Worm (Caenorhabditis elegans) whole organism, L4 larva: ENCODE results near the gene T06F4.1.

Source experiments
- D1046.2 ChIP-seq: fragments of 200-800 bp; sonication (Bioruptor generic); IDR thresholded peaks from 2 replicates; pipeline ENCODE4 v1.3.6; 2022; ENCODE audit warnings: missing genetic modification characterization, missing compliant biosample characterization
- F44E2.7 ChIP-seq: fragments of 200-800 bp; sonication (Bioruptor generic); IDR thresholded peaks from 2 replicates; pipeline ENCODE4 v2.1.2; 2022; ENCODE audit warnings: missing genetic modification characterization, missing compliant biosample characterization
- Y105C5A.15 ChIP-seq: fragments of 200-800 bp; sonication (Bioruptor generic); IDR thresholded peaks from 2 replicates; pipeline ENCODE4 v1.3.6; 2022; ENCODE audit warnings: missing genetic modification characterization, missing compliant biosample characterization
- ZK337.2 ChIP-seq: fragments of 200-800 bp; sonication (Bioruptor generic); IDR thresholded peaks from 2 replicates; pipeline ENCODE4 v1.3.6; 2022; ENCODE audit warnings: missing genetic modification reagents, missing genetic modification characterization, missing compliant biosample characterization
- ZK546.5 ChIP-seq, 2 experiments: sonication (generic microtip); optimal IDR thresholded peaks; 2 replicates each; lab custom pipeline; 2017; ENCODE audit warnings: missing biosample characterization in 2 of 2, missing genetic modification characterization in 2 of 2
- aha-1 ChIP-seq: fragments of 150-350 bp; peaks from one replicate; lab custom pipeline; 2014; ENCODE audit warnings: missing biosample characterization, missing genetic modification characterization
- aly-2 ChIP-seq: sonication (generic microtip); optimal IDR thresholded peaks from 2 replicates; lab custom pipeline; 2018; ENCODE audit warnings: missing biosample characterization, missing genetic modification characterization
- ama-1 ChIP-seq: fragments of 150-350 bp; optimal IDR thresholded peaks from 2 replicates; lab custom pipeline; 2014; ENCODE audit warnings: inconsistent platforms, mixed read lengths
- ceh-20 ChIP-seq: fragments of 200-800 bp; sonication (Bioruptor generic); IDR thresholded peaks from 2 replicates; pipeline ENCODE4 v1.3.6; 2022; ENCODE audit warnings: missing genetic modification reagents, missing genetic modification characterization, missing compliant biosample characterization
- ceh-28 ChIP-seq: fragments of 150-350 bp; optimal IDR thresholded peaks from 2 replicates; lab custom pipeline; 2014; ENCODE audit warnings: missing biosample characterization, missing genetic modification reagents, missing genetic modification characterization
- ceh-62 ChIP-seq: sonication (generic microtip); optimal IDR thresholded peaks from 2 replicates; lab custom pipeline; 2017; ENCODE audit warnings: missing biosample characterization, missing genetic modification characterization
- ceh-82 ChIP-seq: sonication (generic microtip); optimal IDR thresholded peaks from 2 replicates; lab custom pipeline; 2017; ENCODE audit warnings: missing biosample characterization, missing genetic modification characterization
- cey-2 ChIP-seq: sonication (generic microtip); optimal IDR thresholded peaks from 3 replicates; lab custom pipeline; 2017; ENCODE audit warnings: missing genetic modification characterization, mild to moderate bottlenecking, missing compliant biosample characterization, antibody characterized with exemption, borderline replicate concordance; ENCODE audit not compliant: insufficient read depth
- daf-19 ChIP-seq: fragments of 200-800 bp; sonication (Bioruptor generic); conservative IDR thresholded peaks from 2 replicates; pipeline ENCODE4 v1.3.6; 2022; ENCODE audit warnings: missing genetic modification characterization, missing compliant biosample characterization
- dmd-9 ChIP-seq: fragments of 200-800 bp; sonication (Bioruptor generic); IDR thresholded peaks from 2 replicates; pipeline ENCODE4 v1.3.6; 2022; ENCODE audit warnings: missing genetic modification reagents, missing genetic modification characterization, missing compliant biosample characterization
- dpl-1 ChIP-seq: fragments of 150-350 bp; optimal IDR thresholded peaks from 2 replicates; lab custom pipeline; 2014; ENCODE audit warnings: missing biosample characterization, missing genetic modification reagents, missing genetic modification characterization
- dve-1 ChIP-seq: sonication (generic microtip); optimal IDR thresholded peaks from 2 replicates; lab custom pipeline; 2017; ENCODE audit warnings: antibody characterized with exemption, mild to moderate bottlenecking, missing genetic modification characterization, missing compliant biosample characterization; ENCODE audit not compliant: insufficient read depth
- egl-43 ChIP-seq: fragments of 200-800 bp; sonication (Bioruptor generic); IDR thresholded peaks from 2 replicates; pipeline ENCODE4 v1.3.6; 2022; ENCODE audit warnings: missing genetic modification reagents, missing genetic modification characterization, missing compliant biosample characterization
- hlh-11 ChIP-seq: fragments of 200-800 bp; sonication (Bioruptor generic); optimal IDR thresholded peaks from 2 replicates; lab custom pipeline; 2018; ENCODE audit warnings: mild to moderate bottlenecking, missing genetic modification characterization, missing compliant biosample characterization
- hlh-30 ChIP-seq: sonication (generic microtip); optimal IDR thresholded peaks from 2 replicates; lab custom pipeline; 2017; ENCODE audit warnings: antibody characterized with exemption, mild to moderate bottlenecking, missing genetic modification characterization, missing compliant biosample characterization; ENCODE audit not compliant: insufficient read depth
- hmg-1.1 ChIP-seq: fragments of 200-800 bp; sonication (Bioruptor generic); IDR thresholded peaks from 2 replicates; pipeline ENCODE4 v1.3.6; 2022; ENCODE audit warnings: missing genetic modification reagents, missing genetic modification characterization, missing compliant biosample characterization
- jun-1 ChIP-seq: fragments of 150-350 bp; optimal IDR thresholded peaks from 2 replicates; lab custom pipeline; 2014; ENCODE audit warnings: missing biosample characterization, missing genetic modification reagents, missing genetic modification characterization
- lin-1 ChIP-seq: fragments of 200-800 bp; sonication (Bioruptor generic); IDR thresholded peaks from 2 replicates; pipeline ENCODE4 v1.3.6; 2022; ENCODE audit warnings: missing genetic modification reagents, missing genetic modification characterization, missing compliant biosample characterization
- lin-38 ChIP-seq: fragments of 200-800 bp; sonication (Bioruptor generic); IDR thresholded peaks from 2 replicates; pipeline ENCODE4 v1.3.6; 2022; ENCODE audit warnings: missing genetic modification reagents, missing genetic modification characterization, missing compliant biosample characterization
- lir-3 ChIP-seq: sonication (generic microtip); optimal IDR thresholded peaks from 2 replicates; lab custom pipeline; 2016; ENCODE audit warnings: mild to moderate bottlenecking, missing genetic modification characterization, missing compliant biosample characterization
- lsy-2 ChIP-seq, 2 experiments: fragments of 150-350 bp in 1 of 2; sonication (generic microtip) in 1 of 2; optimal IDR thresholded peaks; 2 replicates each; lab custom pipeline; 2014 to 2017; ENCODE audit warnings: missing biosample characterization in 2 of 2, missing genetic modification characterization in 2 of 2
- madf-5 ChIP-seq, 2 experiments: fragments of 200-800 bp; sonication (Bioruptor generic); IDR thresholded peaks; 2 replicates each; pipeline ENCODE4 v1.3.6; 2022; ENCODE audit warnings: missing compliant biosample characterization in 2 of 2, missing genetic modification characterization in 2 of 2
- mdl-1 ChIP-seq, 2 experiments: fragments of 150-350 bp in 1 of 2; sonication (generic microtip) in 1 of 2; optimal IDR thresholded peaks; 2 replicates each; lab custom pipeline; 2014 to 2017; ENCODE audit warnings: missing biosample characterization in 2 of 2, missing genetic modification characterization in 2 of 2
- mxl-2 ChIP-seq: fragments of 200-800 bp; sonication (Bioruptor generic); conservative IDR thresholded peaks from 2 replicates; pipeline ENCODE4 v1.3.6; 2022; ENCODE audit warnings: missing genetic modification reagents, missing genetic modification characterization, missing compliant biosample characterization
- nhr-102 ChIP-seq: sonication (generic microtip); optimal IDR thresholded peaks from 2 replicates; lab custom pipeline; 2016; ENCODE audit warnings: mild to moderate bottlenecking, missing genetic modification characterization, moderate library complexity, missing compliant biosample characterization
- nhr-11 ChIP-seq: fragments of 150-350 bp; optimal IDR thresholded peaks from 2 replicates; lab custom pipeline; 2014; ENCODE audit warnings: missing biosample characterization, missing genetic modification characterization
- nhr-28 ChIP-seq: fragments of 150-350 bp; optimal IDR thresholded peaks from 2 replicates; lab custom pipeline; 2014; ENCODE audit warnings: missing biosample characterization, missing genetic modification characterization
- nhr-48 ChIP-seq: sonication (generic microtip); optimal IDR thresholded peaks from 2 replicates; lab custom pipeline; 2016; ENCODE audit warnings: mild to moderate bottlenecking, missing genetic modification characterization, missing compliant biosample characterization
- nhr-6 ChIP-seq: fragments of 150-350 bp; optimal IDR thresholded peaks from 2 replicates; lab custom pipeline; 2014; ENCODE audit warnings: missing biosample characterization, missing genetic modification characterization
- sdz-12 ChIP-seq: fragments of 200-800 bp; sonication (Bioruptor generic); optimal IDR thresholded peaks from 2 replicates; lab custom pipeline; 2018; ENCODE audit warnings: mild to moderate bottlenecking, missing genetic modification characterization, missing compliant biosample characterization
- skn-1 ChIP-seq: fragments of 150-350 bp; optimal IDR thresholded peaks from 2 replicates; lab custom pipeline; 2014; ENCODE audit warnings: missing biosample characterization, missing genetic modification characterization
- snpc-1.2 ChIP-seq: fragments of 200-800 bp; sonication (Bioruptor generic); IDR thresholded peaks from 2 replicates; pipeline ENCODE4 v1.3.6; 2022; ENCODE audit warnings: missing genetic modification reagents, missing genetic modification characterization, missing compliant biosample characterization
- spr-3 ChIP-seq: fragments of 200-800 bp; sonication (Bioruptor generic); optimal IDR thresholded peaks from 2 replicates; lab custom pipeline; 2018; ENCODE audit warnings: mild to moderate bottlenecking, missing genetic modification characterization, missing compliant biosample characterization
- tag-97 ChIP-seq: fragments of 200-800 bp; sonication (Bioruptor generic); IDR thresholded peaks from 2 replicates; pipeline ENCODE4 v1.3.6; 2022; ENCODE audit warnings: missing genetic modification characterization, missing compliant biosample characterization
- unc-39 ChIP-seq: sonication (generic microtip); optimal IDR thresholded peaks from 2 replicates; lab custom pipeline; 2017; ENCODE audit warnings: missing biosample characterization, missing genetic modification characterization
- unc-62 ChIP-seq, 3 experiments: fragments of 150-350 bp in 1 of 3; sonication (generic microtip); optimal IDR thresholded peaks in 2 of 3; peaks in 1 of 3; 1 replicate in 1 of 3; 2 replicates in 2 of 3; lab custom pipeline; 2014 to 2017; ENCODE audit warnings: missing biosample characterization in 3 of 3, missing genetic modification characterization in 3 of 3, missing genetic modification reagents in 3 of 3, missing genotype in 1 of 3
- zfp-2 ChIP-seq: sonication (generic microtip); optimal IDR thresholded peaks from 2 replicates; lab custom pipeline; 2016; ENCODE audit warnings: mild to moderate bottlenecking, missing genetic modification characterization, missing compliant biosample characterization
- zip-2 ChIP-seq: fragments of 150-350 bp; optimal IDR thresholded peaks from 2 replicates; lab custom pipeline; 2014; ENCODE audit warnings: missing biosample characterization, missing genetic modification characterization

The T06F4.1 gene

DNA sequence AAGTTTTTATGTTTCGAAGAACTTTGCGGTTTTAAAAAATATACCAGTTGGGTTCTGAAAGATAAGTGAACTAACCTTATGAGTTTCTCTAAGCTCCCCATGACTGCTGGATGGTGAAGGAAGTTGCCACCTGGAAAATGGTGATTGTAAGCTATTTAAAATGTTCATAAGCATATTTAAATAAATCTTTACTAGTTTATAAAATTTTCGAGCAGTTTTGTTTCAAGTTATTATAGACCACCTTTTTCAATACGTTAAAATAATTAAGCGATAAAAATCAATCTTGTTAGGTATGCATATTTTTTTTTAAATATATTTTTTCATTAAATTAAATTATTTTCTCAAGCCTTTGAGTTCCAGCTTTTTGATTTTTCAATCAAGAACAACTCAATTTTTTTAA lies at the start of gene T06F4.1:
T06F4.1 (minus strand) TSS at position 101 of the 400 bp plus-strand sequence.
- TF ChIP-seq ceh-62 (tag; lab: Kevin White, UChicago) (no peak), lsy-2 (tag; optimal IDR thresholded peaks at IDR 0.05; lab: Kevin White, UChicago) (no peak), snpc-1.2 (GFP tag; lab: Robert Waterston, UW) (no peak), daf-19 (GFP tag; lab: Robert Waterston, UW) (no peak), sdz-12 (GFP tag; lab: Kevin White, UChicago) (no peak), nhr-11 (tag; lab: Kevin White, UChicago) (no peak), madf-5 (GFP tag; IDR thresholded peaks at IDR 0.05; lab: Robert Waterston, UW) (no peak), hlh-30 (tag; lab: Kevin White, UChicago) (no peak), zip-2 (no peak), ama-1 (lab: Kevin White, UChicago) (no peak), Y105C5A.15 (GFP tag; lab: Robert Waterston, UW) (no peak), lin-1 (GFP tag; lab: Robert Waterston, UW) (no peak), dve-1 (tag; lab: Kevin White, UChicago) (no peak), ZK337.2 (GFP tag; lab: Robert Waterston, UW) (no peak), lir-3 (tag; lab: Kevin White, UChicago) (no peak), ceh-82 (tag; lab: Kevin White, UChicago) (no peak), ceh-20 (GFP tag; lab: Robert Waterston, UW) (no peak), cey-2 (no peak)

DNA sequence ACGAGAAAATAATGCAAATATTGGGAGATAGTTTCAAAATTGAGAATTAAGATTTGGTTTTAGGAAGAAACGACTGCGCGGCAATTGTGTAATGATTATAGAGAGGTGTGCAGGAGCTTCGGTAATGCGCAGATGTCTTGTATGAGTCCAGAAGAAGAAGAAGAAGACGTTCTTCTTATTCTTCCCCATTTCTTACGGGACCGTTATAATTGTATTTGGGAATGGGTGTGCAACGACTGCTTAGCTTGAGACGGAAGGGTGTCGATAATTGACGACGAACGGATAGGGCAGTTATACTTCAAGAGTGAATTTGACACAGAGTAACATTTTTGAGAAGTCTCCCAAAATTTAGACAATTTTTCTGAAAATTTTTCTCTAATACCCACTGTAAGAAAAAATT lies 49.5 kb upstream of the T06F4.1 start:
- TF ChIP-seq unc-62 (GFP tag; optimal IDR thresholded peaks at IDR 0.05 in 1 of 2; lab: Kevin White, UChicago) (peak in 1 of 2 experiments; percentile 25), unc-62 (tag; optimal IDR thresholded peaks at IDR 0.05; lab: Kevin White, UChicago) (no peak), nhr-48 (no peak)

DNA sequence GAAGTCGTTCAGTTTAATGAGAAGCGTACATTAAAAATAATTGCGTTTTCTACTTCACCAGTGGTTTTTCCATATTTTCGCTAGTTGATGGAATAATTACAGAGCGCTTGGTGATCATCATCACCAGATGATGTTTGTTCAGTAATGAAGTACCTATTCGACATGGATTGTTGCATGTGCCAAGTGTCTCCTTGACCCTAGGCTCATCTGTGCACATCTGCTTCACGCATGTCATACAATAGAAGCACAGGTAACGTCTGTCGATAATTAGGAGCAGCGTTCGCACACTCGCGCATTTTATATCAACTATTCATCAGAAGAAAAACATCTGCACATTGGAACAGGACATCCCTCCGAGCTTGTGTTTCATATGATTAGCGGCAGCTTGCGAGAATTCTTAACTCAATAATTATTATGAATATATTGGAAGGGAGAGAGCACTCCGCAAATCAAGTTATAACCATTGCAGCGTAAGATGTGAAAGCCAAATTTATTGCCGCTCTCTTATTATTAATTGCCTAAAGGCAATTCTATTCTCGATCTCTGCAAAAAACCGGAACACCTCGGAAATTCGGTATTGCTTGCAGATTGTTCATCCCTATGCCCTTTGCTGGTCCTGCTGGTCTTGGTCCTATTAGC lies 46.1 kb upstream of the T06F4.1 start:
- TF ChIP-seq skn-1 (tag; lab: Kevin White, UChicago) (no peak), tag-97 (no peak), hlh-11 (tag; lab: Kevin White, UChicago) (no peak), zfp-2 (tag; lab: Kevin White, UChicago) (no peak), mxl-2 (GFP tag; lab: Robert Waterston, UW) (no peak), unc-39 (tag; lab: Kevin White, UChicago) (no peak), D1046.2 (no peak), ZK546.5 (tag; optimal IDR thresholded peaks at IDR 0.05; lab: Kevin White, UChicago) (no peak), dpl-1 (GFP tag; lab: Kevin White, UChicago) (no peak)

DNA sequence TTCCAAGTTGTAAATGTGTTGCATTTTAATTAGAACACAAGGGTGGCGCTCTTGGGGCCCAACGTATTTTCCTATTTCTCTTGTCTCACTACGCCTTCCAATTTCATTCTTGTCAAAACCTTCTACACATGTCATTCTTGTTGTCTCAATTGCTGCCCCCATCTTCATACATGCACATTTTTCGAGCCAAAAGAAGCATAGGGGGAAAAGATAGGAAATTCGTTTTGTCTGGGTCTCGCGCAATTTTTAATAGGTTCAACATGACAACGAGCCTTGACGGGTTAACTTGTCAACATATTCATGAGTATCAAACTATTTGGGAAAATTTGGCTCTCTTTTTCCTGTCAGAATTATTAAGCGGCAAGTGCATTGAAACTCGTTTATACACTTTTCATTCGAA lies 44.2 kb upstream of the T06F4.1 start:
- TF ChIP-seq spr-3 (GFP tag; lab: Kevin White, UChicago) (no peak), F44E2.7 (no peak), mdl-1 (tag; optimal IDR thresholded peaks at IDR 0.05; lab: Kevin White, UChicago) (no peak), egl-43 (no peak), jun-1 (tag; lab: Kevin White, UChicago) (no peak), ZK546.5 (tag; optimal IDR thresholded peaks at IDR 0.05; lab: Kevin White, UChicago) (no peak), aly-2 (tag; lab: Kevin White, UChicago) (no peak), lin-38 (GFP tag; lab: Robert Waterston, UW) (no peak), nhr-6 (tag; lab: Kevin White, UChicago) (no peak), nhr-28 (tag; lab: Kevin White, UChicago) (no peak), cey-2 (no peak), dmd-9 (GFP tag; lab: Robert Waterston, UW) (no peak), hmg-1.1 (GFP tag; lab: Robert Waterston, UW) (no peak), aha-1 (tag; lab: Kevin White, UChicago) (no peak), ceh-28 (tag; lab: Kevin White, UChicago) (no peak), nhr-102 (tag; lab: Kevin White, UChicago) (no peak)
